Worm (Caenorhabditis elegans) whole organism, L3 larva: ENCODE measurements around the gene C15C8.6.

Experiments
- R02D3.7 ChIP-seq: fragments of 150-350 bp; optimal IDR thresholded peaks from 2 replicates; lab custom pipeline; 2014; ENCODE audit warnings: missing biosample characterization, missing genetic modification characterization
- aly-2 ChIP-seq: fragments of 150-350 bp; optimal IDR thresholded peaks from 2 replicates; lab custom pipeline; 2014; ENCODE audit warnings: missing biosample characterization, missing genetic modification characterization
- ceh-82 ChIP-seq: fragments of 150-350 bp; optimal IDR thresholded peaks from 2 replicates; lab custom pipeline; 2014; ENCODE audit warnings: missing biosample characterization, missing genetic modification characterization
- daf-12 ChIP-seq: fragments of 150-350 bp; optimal IDR thresholded peaks from 2 replicates; lab custom pipeline; 2014; ENCODE audit warnings: missing biosample characterization, missing genetic modification reagents, missing genetic modification characterization
- egl-27 ChIP-seq: sonication (generic microtip); optimal IDR thresholded peaks from 4 replicates; lab custom pipeline; 2017; ENCODE audit warnings: missing biosample characterization, missing genetic modification reagents, missing genetic modification characterization
- egl-5 ChIP-seq: fragments of 150-350 bp; optimal IDR thresholded peaks from 2 replicates; lab custom pipeline; 2017; ENCODE audit warnings: missing biosample characterization, missing genetic modification reagents, missing genetic modification characterization, inconsistent platforms
- elt-1 ChIP-seq: fragments of 150-350 bp; optimal IDR thresholded peaks from 2 replicates; lab custom pipeline; 2014; ENCODE audit warnings: missing biosample characterization, missing genetic modification characterization
- elt-2 ChIP-seq: sonication (generic microtip); optimal IDR thresholded peaks from 2 replicates; lab custom pipeline; 2016; ENCODE audit warnings: missing genetic modification reagents, mild to moderate bottlenecking, missing genetic modification characterization, missing compliant biosample characterization
- elt-3 ChIP-seq, 3 experiments: fragments of 150-350 bp in 1 of 3; sonication (generic microtip) in 2 of 3; optimal IDR thresholded peaks; 2 replicates in 2 of 3; 4 replicates in 1 of 3; lab custom pipeline; 2014 to 2017; ENCODE audit warnings: missing biosample characterization in 3 of 3, missing genetic modification characterization in 3 of 3
- eor-1 ChIP-seq, 2 experiments: fragments of 150-350 bp; optimal IDR thresholded peaks; 2 replicates each; lab custom pipeline; 2014 to 2018; ENCODE audit warnings: missing biosample characterization in 2 of 2, missing genetic modification characterization in 2 of 2
- fkh-10 ChIP-seq: sonication (generic microtip); optimal IDR thresholded peaks from 2 replicates; lab custom pipeline; 2017; ENCODE audit warnings: missing biosample characterization, missing genetic modification reagents, missing genetic modification characterization
- fkh-2 ChIP-seq: fragments of 150-350 bp; optimal IDR thresholded peaks from 2 replicates; lab custom pipeline; 2014; ENCODE audit warnings: missing biosample characterization, missing genetic modification reagents, missing genetic modification characterization
- lin-15B ChIP-seq: fragments of 150-350 bp; optimal IDR thresholded peaks from 2 replicates; lab custom pipeline; 2014; ENCODE audit warnings: missing biosample characterization, missing genetic modification characterization
- mdl-1 ChIP-seq: fragments of 150-350 bp; optimal IDR thresholded peaks from 2 replicates; lab custom pipeline; 2014; ENCODE audit warnings: missing biosample characterization, missing genetic modification characterization
- mml-1 ChIP-seq: fragments of 150-350 bp; sonication (generic microtip); optimal IDR thresholded peaks from 3 replicates; lab custom pipeline; 2014; ENCODE audit warnings: missing biosample characterization, missing genetic modification characterization
- nhr-23 ChIP-seq: fragments of 150-350 bp; optimal IDR thresholded peaks from 2 replicates; lab custom pipeline; 2014; ENCODE audit warnings: missing biosample characterization, missing genetic modification reagents, missing genetic modification characterization
- nhr-25 ChIP-seq: sonication (generic microtip); optimal IDR thresholded peaks from 2 replicates; lab custom pipeline; 2017; ENCODE audit warnings: missing biosample characterization, missing genetic modification characterization
- nhr-28 ChIP-seq: fragments of 150-350 bp; optimal IDR thresholded peaks from 2 replicates; lab custom pipeline; 2014; ENCODE audit warnings: missing biosample characterization, missing genetic modification characterization
- nhr-67 ChIP-seq: fragments of 150-350 bp; optimal IDR thresholded peaks from 2 replicates; lab custom pipeline; 2014; ENCODE audit warnings: missing biosample characterization, missing genetic modification characterization
- nhr-77 ChIP-seq: fragments of 150-350 bp; optimal IDR thresholded peaks from 2 replicates; lab custom pipeline; 2014; ENCODE audit warnings: missing biosample characterization, missing genetic modification characterization
- pqm-1 ChIP-seq: fragments of 150-350 bp; optimal IDR thresholded peaks from 2 replicates; lab custom pipeline; 2017; ENCODE audit warnings: missing biosample characterization, missing genetic modification characterization, inconsistent platforms
- sea-2 ChIP-seq: fragments of 150-350 bp; sonication (generic microtip); optimal IDR thresholded peaks from 4 replicates; lab custom pipeline; 2014; ENCODE audit warnings: missing biosample characterization, missing genetic modification reagents, missing genetic modification characterization
- skn-1 ChIP-seq: fragments of 150-350 bp; optimal IDR thresholded peaks from 2 replicates; lab custom pipeline; 2014; ENCODE audit warnings: missing biosample characterization, missing genetic modification characterization
- snpc-4 ChIP-seq: fragments of 150-350 bp; optimal IDR thresholded peaks from 2 replicates; lab custom pipeline; 2014; ENCODE audit warnings: missing biosample characterization, missing genetic modification characterization
- tbx-2 ChIP-seq: sonication (generic microtip); optimal IDR thresholded peaks from 2 replicates; lab custom pipeline; 2016; ENCODE audit warnings: mild to moderate bottlenecking, missing genetic modification characterization, missing compliant biosample characterization
- unc-62 ChIP-seq: fragments of 150-350 bp; sonication (generic microtip); optimal IDR thresholded peaks from 4 replicates; lab custom pipeline; 2014; ENCODE audit warnings: missing biosample characterization, missing genetic modification reagents, missing genetic modification characterization
- zag-1 ChIP-seq: fragments of 150-350 bp; optimal IDR thresholded peaks from 2 replicates; lab custom pipeline; 2014; ENCODE audit warnings: missing biosample characterization, missing genetic modification characterization
- ztf-11 ChIP-seq: fragments of 150-350 bp; optimal IDR thresholded peaks from 2 replicates; lab custom pipeline; 2014; ENCODE audit warnings: missing biosample characterization, missing genetic modification characterization

The C15C8.6 gene

DNA sequence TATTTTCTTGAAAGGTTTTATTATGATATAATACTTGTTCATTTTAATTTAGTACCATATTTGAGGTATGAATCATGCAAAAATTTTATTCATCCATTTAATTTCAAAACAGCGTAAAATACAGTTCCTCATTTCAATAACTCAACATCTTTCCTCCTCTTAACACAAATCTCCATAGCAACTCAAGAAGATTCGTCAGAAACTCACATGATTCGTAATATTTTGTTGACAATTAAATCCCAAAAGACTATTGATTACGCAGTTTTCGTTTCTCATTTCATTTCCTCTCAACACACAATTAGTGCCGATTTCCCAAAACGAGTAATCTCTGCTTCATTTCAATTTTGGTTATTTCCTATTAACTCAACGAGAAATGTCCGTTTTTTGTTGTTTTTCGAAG, 43.0 kb downstream of the C15C8.6 start, which contains the start of gene R11D1.2:
TSS of gene R11D1.2 (plus strand) at position 301 of the 400 bp plus-strand sequence.
- no peak for TF ChIP-seq egl-27 (tag; lab: Kevin White, UChicago)
- no peak for TF ChIP-seq elt-1
- TF ChIP-seq sea-2 (GFP tag; lab: Kevin White, UChicago), result no peak
- no peak for TF ChIP-seq fkh-10
- TF ChIP-seq ceh-82 (tag; lab: Kevin White, UChicago), result no peak
- no peak for TF ChIP-seq aly-2 (tag; lab: Kevin White, UChicago)
- no peak for TF ChIP-seq fkh-2 (tag; lab: Kevin White, UChicago)
- no peak for TF ChIP-seq nhr-28 (tag; lab: Kevin White, UChicago)
- TF ChIP-seq skn-1 (tag; lab: Kevin White, UChicago), result no peak
- TF ChIP-seq nhr-25 (tag; lab: Kevin White, UChicago), result no peak
- TF ChIP-seq pqm-1 (tag; lab: Kevin White, UChicago), result no peak
- TF ChIP-seq nhr-67 (tag; lab: Kevin White, UChicago), result no peak
- TF ChIP-seq lin-15B (tag; lab: Kevin White, UChicago), result no peak

- TF ChIP-seq mml-1 (no peak), daf-12 (tag; lab: Kevin White, UChicago) (no peak), fkh-10 (no peak), egl-5 (tag; lab: Kevin White, UChicago) (no peak), tbx-2 (no peak), snpc-4 (no peak), nhr-67 (tag; lab: Kevin White, UChicago) (no peak), nhr-77 (tag; lab: Kevin White, UChicago) (no peak)
Measured at ce11 chrV:12706511-12706910, 44.8 kb downstream of the C15C8.6 start.

DNA sequence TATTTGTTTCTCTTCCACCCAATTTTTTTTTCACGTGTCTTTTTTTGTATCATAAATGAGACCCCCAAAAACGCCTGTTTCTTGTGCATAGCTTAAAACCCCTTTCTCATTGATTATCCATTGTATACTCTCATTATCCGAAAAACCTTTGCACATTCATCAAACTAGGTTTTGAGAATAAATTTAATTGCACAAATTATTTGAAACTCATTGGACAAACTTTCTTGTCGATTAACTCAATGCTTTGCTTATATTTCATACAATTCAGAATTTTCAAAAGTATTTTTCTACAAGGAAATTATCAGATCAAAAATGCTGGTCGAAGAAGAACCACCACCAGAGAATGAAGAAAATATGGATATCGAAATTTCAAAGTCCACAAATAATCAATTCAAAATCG, 47.3 kb downstream of the C15C8.6 start, which contains the start of gene R11D1.1:
TSS of gene R11D1.1 (plus strand) at position 301 of the 400 bp plus-strand sequence.
- TF ChIP-seq eor-1 (tag; optimal IDR thresholded peaks at IDR 0.05; lab: Kevin White, UChicago) (no peak), zag-1 (tag; lab: Kevin White, UChicago) (no peak), ztf-11 (tag; lab: Kevin White, UChicago) (no peak), nhr-23 (tag; lab: Kevin White, UChicago) (no peak), elt-1 (no peak)

ce11 chrV:12701613-12702012, 49.7 kb downstream of the C15C8.6 start:
- TF ChIP-seq fkh-2 (tag; lab: Kevin White, UChicago), result no peak
- no peak for TF ChIP-seq elt-2
- no peak for TF ChIP-seq elt-3 (tag; optimal IDR thresholded peaks at IDR 0.05; lab: Kevin White, UChicago)
- no peak for TF ChIP-seq egl-5 (tag; lab: Kevin White, UChicago)
- TF ChIP-seq mdl-1 (tag; lab: Kevin White, UChicago), result no peak
- TF ChIP-seq nhr-23 (tag; lab: Kevin White, UChicago), result no peak
- no peak for TF ChIP-seq R02D3.7 (tag; lab: Kevin White, UChicago)
- no peak for TF ChIP-seq unc-62 (GFP tag; lab: Kevin White, UChicago)
- TF ChIP-seq daf-12 (tag; lab: Kevin White, UChicago), result no peak
- no peak for TF ChIP-seq nhr-28 (tag; lab: Kevin White, UChicago)
- TF ChIP-seq egl-27 (tag; lab: Kevin White, UChicago), result no peak
- no peak for TF ChIP-seq ceh-82 (tag; lab: Kevin White, UChicago)
